Fruit fly (Drosophila melanogaster) whole organism: ENCODE measurements around the gene eff.

Experiments
- CG8478 ChIP-seq: fragments of >200 bp; optimal IDR thresholded peaks from 2 replicates; lab custom pipeline; 2018; ENCODE audit warnings: inconsistent platforms
- Dll ChIP-seq: fragments of >200 bp; optimal IDR thresholded peaks from 2 replicates; lab custom pipeline; 2017
- usp ChIP-seq: fragments of >200 bp; optimal IDR thresholded peaks from 2 replicates; lab custom pipeline; 2017; ENCODE audit warnings: missing biosample characterization, missing genetic modification characterization, mixed read lengths

DNA sequence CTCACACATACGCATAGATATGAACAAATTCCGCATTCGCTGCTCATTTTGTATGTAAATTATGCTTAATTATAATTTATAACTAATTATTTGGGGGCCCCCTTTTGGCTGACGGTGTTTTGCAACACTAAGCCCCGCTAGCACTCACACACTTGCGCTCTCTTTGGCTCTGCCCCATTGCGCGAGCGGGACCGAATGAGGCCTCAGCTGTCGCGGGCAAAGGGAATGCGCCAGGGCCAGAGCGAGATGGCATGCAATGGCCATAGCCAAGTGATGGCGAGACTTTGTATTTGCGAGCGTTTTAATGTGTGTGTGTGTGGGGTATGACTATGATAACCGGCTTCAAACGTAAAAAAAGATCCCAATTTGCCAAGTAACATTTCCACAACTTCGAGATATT is 2.0 kb downstream of the eff start:
- no peak for TF ChIP-seq usp (GFP tag; lab: Kevin White, UChicago)
- TF ChIP-seq Dll (lab: Kevin White, UChicago) = peak; percentile 23
- TF ChIP-seq CG8478 (lab: Kevin White, UChicago) = peak; percentile 51
